Worm (Caenorhabditis elegans): ENCODE results near the gene F49F1.18.

DNA sequence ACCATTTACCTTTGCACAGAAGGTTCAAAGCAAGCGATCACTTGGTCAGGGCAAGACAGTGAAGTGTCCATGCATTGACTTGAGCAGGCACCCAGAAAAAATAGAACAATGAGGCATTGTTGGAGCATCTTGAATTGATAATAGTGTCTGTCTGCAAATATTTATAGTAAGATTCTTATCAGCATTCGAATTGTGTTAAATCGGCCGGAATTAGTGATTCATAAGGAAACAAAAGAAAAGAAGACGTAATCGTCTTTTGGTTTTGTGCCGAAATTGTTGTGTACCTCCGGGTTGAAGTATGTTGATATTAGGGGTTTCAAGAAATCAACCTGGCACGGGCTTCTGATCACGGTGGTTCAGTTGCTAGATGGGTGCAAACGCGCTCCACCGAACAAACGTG, 19.9 kb downstream of the F49F1.18 start, which contains the start of gene F49F1.5:
- TF ChIP-seq pqm-1 (tag; optimal IDR thresholded peaks at IDR 0.05) (no peak), hlh-30 (tag; optimal IDR thresholded peaks at IDR 0.05; ENCODE audit: insufficient read depth) (no peak), ztf-16 (tag; optimal IDR thresholded peaks at IDR 0.05) (no peak), unc-42 (tag; optimal IDR thresholded peaks at IDR 0.05) (no peak), fax-1 (tag; optimal IDR thresholded peaks at IDR 0.05) (no peak), Y22D7AL.16 (tag; optimal IDR thresholded peaks at IDR 0.05) (no peak), lim-6 (tag; optimal IDR thresholded peaks at IDR 0.05) (no peak), hlh-13 (GFP tag; optimal IDR thresholded peaks at IDR 0.05) (no peak), syd-9 (tag; optimal IDR thresholded peaks at IDR 0.05) (no peak), pha-2 (tag; optimal IDR thresholded peaks at IDR 0.05) (no peak), mec-3 (tag; optimal IDR thresholded peaks at IDR 0.05; ENCODE audit: borderline replicate concordance) (no peak)
